Worm (Caenorhabditis elegans) whole organism, young adult: ENCODE results near the gene Y48A6B.3.

Source experiments
- B0019.2 ChIP-seq: fragments of 200-800 bp; sonication (Bioruptor generic); conservative IDR thresholded peaks from 2 replicates; pipeline ENCODE4 v1.3.6; 2022; ENCODE audit warnings: missing genetic modification reagents, missing genetic modification characterization, missing compliant biosample characterization
- C17E4.6 ChIP-seq: fragments of 200-800 bp; sonication (Bioruptor generic); IDR thresholded peaks from 2 replicates; pipeline ENCODE4 v1.3.6; 2022; ENCODE audit warnings: missing genetic modification reagents, missing genetic modification characterization, missing compliant biosample characterization
- F10E7.11 ChIP-seq: sonication (generic microtip); optimal IDR thresholded peaks from 2 replicates; lab custom pipeline; 2017; ENCODE audit warnings: mild to moderate bottlenecking, missing genetic modification characterization, moderate library complexity, missing compliant biosample characterization
- F23B12.7 ChIP-seq: sonication (generic microtip); optimal IDR thresholded peaks from 2 replicates; lab custom pipeline; 2017; ENCODE audit warnings: missing genetic modification characterization, mild to moderate bottlenecking, missing compliant biosample characterization, antibody characterized with exemption, moderate library complexity; ENCODE audit not compliant: insufficient read depth
- F33H1.4 ChIP-seq: fragments of 200-800 bp; sonication (Bioruptor generic); IDR thresholded peaks from 2 replicates; pipeline ENCODE4 v1.3.6; 2022; ENCODE audit warnings: missing genetic modification reagents, missing genetic modification characterization, missing compliant biosample characterization
- K11D2.4 ChIP-seq: fragments of 200-800 bp; sonication (Bioruptor generic); IDR thresholded peaks from 2 replicates; pipeline ENCODE4 v1.3.6; 2022; ENCODE audit warnings: missing genetic modification reagents, missing genetic modification characterization, missing compliant biosample characterization
- K12H6.12 ChIP-seq: fragments of 200-800 bp; sonication (Bioruptor generic); optimal IDR thresholded peaks from 2 replicates; lab custom pipeline; 2018; ENCODE audit warnings: mild to moderate bottlenecking, missing genetic modification characterization, missing compliant biosample characterization
- T26A5.8 ChIP-seq: sonication (generic microtip); optimal IDR thresholded peaks from 2 replicates; lab custom pipeline; 2016; ENCODE audit warnings: missing genetic modification characterization, missing compliant biosample characterization
- Y53G8AR.9 ChIP-seq: fragments of 200-800 bp; sonication (Bioruptor generic); conservative IDR thresholded peaks from 2 replicates; pipeline ENCODE4 v1.3.6; 2022; ENCODE audit warnings: missing genetic modification reagents, missing genetic modification characterization, missing compliant biosample characterization
- Y79H2A.3 ChIP-seq: fragments of 200-800 bp; sonication (Bioruptor generic); conservative IDR thresholded peaks from 2 replicates; pipeline ENCODE4 v1.3.6; 2022; ENCODE audit warnings: missing genetic modification reagents, missing genetic modification characterization, missing compliant biosample characterization
- attf-6 ChIP-seq: fragments of 200-800 bp; sonication (Bioruptor generic); IDR thresholded peaks from 2 replicates; pipeline ENCODE4 v1.3.6; 2022; ENCODE audit warnings: missing genetic modification reagents, missing genetic modification characterization, missing compliant biosample characterization
- bed-1 ChIP-seq: fragments of 200-800 bp; sonication (Bioruptor generic); IDR thresholded peaks from 2 replicates; pipeline ENCODE4 v1.3.6; 2022; ENCODE audit warnings: missing genetic modification reagents, missing genetic modification characterization, missing compliant biosample characterization
- bed-2 ChIP-seq: fragments of 200-800 bp; sonication (Bioruptor generic); IDR thresholded peaks from 2 replicates; pipeline ENCODE4 v1.3.6; 2022; ENCODE audit warnings: missing genetic modification reagents, missing genetic modification characterization, missing compliant biosample characterization
- cebp-1 ChIP-seq, 2 experiments: fragments of 200-800 bp in 1 of 2; sonication (Bioruptor generic) in 1 of 2; sonication (generic microtip) in 1 of 2; IDR thresholded peaks in 1 of 2; optimal IDR thresholded peaks in 1 of 2; 2 replicates each; pipeline versions ENCODE4 v1.3.6 to Lab custom; 2017 to 2022; ENCODE audit warnings: missing compliant biosample characterization in 2 of 2, missing genetic modification characterization in 2 of 2, mild to moderate bottlenecking in 1 of 2, missing genetic modification reagents in 1 of 2, moderate library complexity in 1 of 2
- cebp-2 ChIP-seq: fragments of 200-800 bp; sonication (Bioruptor generic); IDR thresholded peaks from 2 replicates; pipeline ENCODE4 v1.3.6; 2022; ENCODE audit warnings: missing genetic modification characterization, missing compliant biosample characterization
- ceh-100 ChIP-seq: fragments of 200-800 bp; sonication (Bioruptor generic); IDR thresholded peaks from 2 replicates; pipeline ENCODE4 v1.3.6; 2022; ENCODE audit warnings: missing genetic modification reagents, missing genetic modification characterization, missing compliant biosample characterization
- ceh-58 ChIP-seq: fragments of 200-800 bp; sonication (Bioruptor generic); IDR thresholded peaks from 2 replicates; pipeline ENCODE4 v1.3.6; 2022; ENCODE audit warnings: missing genetic modification characterization, missing compliant biosample characterization
- ceh-91 ChIP-seq: fragments of 200-800 bp; sonication (Bioruptor generic); IDR thresholded peaks from 2 replicates; pipeline ENCODE4 v1.3.6; 2022; ENCODE audit warnings: missing genetic modification reagents, missing genetic modification characterization, missing compliant biosample characterization
- chd-7 ChIP-seq: sonication (generic microtip); optimal IDR thresholded peaks from 2 replicates; lab custom pipeline; 2016; ENCODE audit warnings: mild to moderate bottlenecking, missing genetic modification characterization, moderate library complexity, missing compliant biosample characterization
- die-1 ChIP-seq: sonication (generic microtip); optimal IDR thresholded peaks from 2 replicates; lab custom pipeline; 2016; ENCODE audit warnings: missing genotype, mild to moderate bottlenecking, missing genetic modification characterization, missing compliant biosample characterization
- dox-1 ChIP-seq: fragments of 200-800 bp; sonication (Bioruptor generic); IDR thresholded peaks from 2 replicates; pipeline ENCODE4 v1.3.6; 2022; ENCODE audit warnings: missing genetic modification reagents, missing genetic modification characterization, missing compliant biosample characterization
- dpff-1 ChIP-seq: sonication (generic microtip); optimal IDR thresholded peaks from 2 replicates; lab custom pipeline; 2017; ENCODE audit warnings: mild to moderate bottlenecking, missing genetic modification characterization, missing compliant biosample characterization
- dpl-1 ChIP-seq: fragments of 150-350 bp; optimal IDR thresholded peaks from 2 replicates; lab custom pipeline; 2014; ENCODE audit warnings: missing biosample characterization, missing genetic modification reagents, missing genetic modification characterization
- ekl-4 ChIP-seq: fragments of 200-800 bp; sonication (Bioruptor generic); IDR thresholded peaks from 2 replicates; pipeline ENCODE4 v1.3.6; 2022; ENCODE audit warnings: missing genetic modification reagents, missing genetic modification characterization, missing compliant biosample characterization
- hlh-26 ChIP-seq: fragments of 200-800 bp; sonication (Bioruptor generic); conservative IDR thresholded peaks from 2 replicates; pipeline ENCODE4 v1.3.6; 2022; ENCODE audit warnings: missing genetic modification reagents, missing genetic modification characterization, missing compliant biosample characterization
- hrde-1 ChIP-seq: sonication (generic microtip); optimal IDR thresholded peaks from 2 replicates; lab custom pipeline; 2016; ENCODE audit warnings: missing genetic modification characterization, mild to moderate bottlenecking, missing compliant biosample characterization, moderate library complexity, missing genotype, missing genetic modification reagents, borderline replicate concordance
- hsf-1 ChIP-seq: fragments of 200-800 bp; sonication (Bioruptor generic); IDR thresholded peaks from 2 replicates; pipeline ENCODE4 v1.3.6; 2022; ENCODE audit warnings: missing genetic modification reagents, missing genetic modification characterization, missing compliant biosample characterization
- lag-1 ChIP-seq: fragments of 200-800 bp; sonication (Bioruptor generic); IDR thresholded peaks from 2 replicates; pipeline ENCODE4 v1.3.6; 2022; ENCODE audit warnings: missing genetic modification reagents, missing genetic modification characterization, missing compliant biosample characterization
- lin-26 ChIP-seq: fragments of 200-800 bp; sonication (Bioruptor generic); IDR thresholded peaks from 2 replicates; pipeline ENCODE4 v1.3.6; 2022; ENCODE audit warnings: missing genetic modification reagents, missing genetic modification characterization, missing compliant biosample characterization
- lsy-27 ChIP-seq: sonication (generic microtip); optimal IDR thresholded peaks from 2 replicates; lab custom pipeline; 2017; ENCODE audit warnings: missing genetic modification characterization, mild to moderate bottlenecking, missing compliant biosample characterization, antibody characterized with exemption, missing genotype, borderline replicate concordance; ENCODE audit not compliant: insufficient read depth
- nhr-120 ChIP-seq: fragments of 200-800 bp; sonication (Bioruptor generic); IDR thresholded peaks from 2 replicates; pipeline ENCODE4 v1.3.6; 2022; ENCODE audit warnings: missing genetic modification characterization, missing compliant biosample characterization
- nhr-80 ChIP-seq: sonication (generic microtip); optimal IDR thresholded peaks from 2 replicates; lab custom pipeline; 2016; ENCODE audit warnings: missing genetic modification characterization, missing compliant biosample characterization
- pbrm-1 ChIP-seq: fragments of 200-800 bp; sonication (Bioruptor generic); IDR thresholded peaks from 2 replicates; pipeline ENCODE4 v1.3.6; 2022; ENCODE audit warnings: missing genetic modification reagents, missing genetic modification characterization, missing compliant biosample characterization
- pha-4 ChIP-seq: fragments of 150-350 bp; sonication (generic microtip); optimal IDR thresholded peaks from 2 replicates; lab custom pipeline; 2014; ENCODE audit warnings: missing biosample characterization, missing genetic modification reagents, missing genetic modification characterization
- rcor-1 ChIP-seq: fragments of 200-800 bp; sonication (Bioruptor generic); IDR thresholded peaks from 2 replicates; pipeline ENCODE4 v1.3.6; 2022; ENCODE audit warnings: missing genetic modification reagents, missing genetic modification characterization, missing compliant biosample characterization
- rec-8 ChIP-seq, 2 experiments: sonication (generic microtip); optimal IDR thresholded peaks; 2 replicates each; lab custom pipeline; 2016; ENCODE audit warnings: mild to moderate bottlenecking in 2 of 2, missing genetic modification characterization in 2 of 2, missing genetic modification reagents in 2 of 2, missing genotype in 2 of 2, missing biosample characterization in 1 of 2, missing compliant biosample characterization in 1 of 2, moderate library complexity in 1 of 2
- snpc-1.1 ChIP-seq: sonication (generic microtip); optimal IDR thresholded peaks from 2 replicates; lab custom pipeline; 2017; ENCODE audit warnings: missing genetic modification characterization, mild to moderate bottlenecking, missing compliant biosample characterization, antibody characterized with exemption, moderate library complexity, missing genotype, missing genetic modification reagents; ENCODE audit not compliant: insufficient read depth
- sptf-2 ChIP-seq: fragments of 200-800 bp; sonication (Bioruptor generic); optimal IDR thresholded peaks from 2 replicates; lab custom pipeline; 2018; ENCODE audit warnings: mild to moderate bottlenecking, missing genetic modification characterization, missing compliant biosample characterization
- tbx-9 ChIP-seq: sonication (generic microtip); optimal IDR thresholded peaks from 2 replicates; lab custom pipeline; 2016; ENCODE audit warnings: borderline replicate concordance, missing genetic modification characterization, inconsistent platforms, missing compliant biosample characterization
- tlf-1 ChIP-seq: fragments of 200-800 bp; sonication (Bioruptor generic); optimal IDR thresholded peaks from 2 replicates; lab custom pipeline; 2018; ENCODE audit warnings: mild to moderate bottlenecking, missing genetic modification characterization, missing compliant biosample characterization
- unc-130 ChIP-seq: sonication (generic microtip); optimal IDR thresholded peaks from 2 replicates; lab custom pipeline; 2016; ENCODE audit warnings: missing genetic modification reagents, missing genetic modification characterization, missing compliant biosample characterization
- unc-62 ChIP-seq: fragments of 150-350 bp; optimal IDR thresholded peaks from 2 replicates; lab custom pipeline; 2014; ENCODE audit warnings: missing biosample characterization, missing genetic modification reagents, missing genetic modification characterization
- ztf-22 ChIP-seq: fragments of 200-800 bp; sonication (Bioruptor generic); optimal IDR thresholded peaks from 2 replicates; lab custom pipeline; 2018; ENCODE audit warnings: mild to moderate bottlenecking, missing genetic modification characterization, moderate library complexity, missing compliant biosample characterization
- ztf-25 ChIP-seq: fragments of 200-800 bp; sonication (Bioruptor generic); IDR thresholded peaks from 2 replicates; pipeline ENCODE4 v1.3.6; 2022; ENCODE audit warnings: missing genetic modification reagents, missing genetic modification characterization, missing compliant biosample characterization
- ztf-26 ChIP-seq: sonication (generic microtip); optimal IDR thresholded peaks from 2 replicates; lab custom pipeline; 2017; ENCODE audit warnings: missing genetic modification characterization, missing compliant biosample characterization
- ztf-3 ChIP-seq: fragments of 200-800 bp; sonication (Bioruptor generic); optimal IDR thresholded peaks from 2 replicates; lab custom pipeline; 2018; ENCODE audit warnings: mild to moderate bottlenecking, missing genetic modification characterization, missing compliant biosample characterization

Y48A6B.3 gene

ce11 chrIII:11007552-11008272, at the start of gene Y48A6B.3, which contains the start of gene fipr-17 (continued):
- peak; percentile 42; the same call in 1 of the 2 replicates for TF ChIP-seq ceh-91 (GFP tag; lab: Robert Waterston, UW)
- peak; percentile 93 for TF ChIP-seq F23B12.7
- TF ChIP-seq dpl-1, result peak; percentile 91
- no peak for TF ChIP-seq ztf-25 (GFP tag; lab: Robert Waterston, UW)
- TF ChIP-seq nhr-80, result no peak
- TF ChIP-seq ztf-26 (tag; lab: Kevin White, UChicago), result no peak
- TF ChIP-seq lin-26 (GFP tag; lab: Robert Waterston, UW), result no peak
- TF ChIP-seq chd-7, result no peak
- TF ChIP-seq bed-1, result no peak
- TF ChIP-seq C17E4.6 (GFP tag; lab: Robert Waterston, UW), result no peak
- no peak for TF ChIP-seq nhr-120 (GFP tag; lab: Robert Waterston, UW)
- no peak for TF ChIP-seq ceh-58
- TF ChIP-seq ztf-3 (GFP tag; lab: Kevin White, UChicago), result no peak
- TF ChIP-seq die-1, result no peak
- 0 out of 2 replicates have a peak, but pooled peaks have one; percentile 16 for TF ChIP-seq attf-6 (GFP tag; lab: Robert Waterston, UW)
- peak; percentile 86 for TF ChIP-seq dox-1 (GFP tag; lab: Robert Waterston, UW)
- TF ChIP-seq rec-8 (tag; optimal IDR thresholded peaks at IDR 0.05; lab: Kevin White, UChicago), result no peak
- TF ChIP-seq tbx-9 (tag; lab: Kevin White, UChicago), result no peak
- TF ChIP-seq dpff-1 (tag; lab: Kevin White, UChicago), result no peak
- TF ChIP-seq hlh-26, result no peak
- peak; percentile 76 for TF ChIP-seq F33H1.4 (GFP tag; lab: Robert Waterston, UW)
- peak; percentile 78 for TF ChIP-seq B0019.2 (GFP tag; lab: Robert Waterston, UW)
- TF ChIP-seq Y79H2A.3 (GFP tag; lab: Robert Waterston, UW), result no peak
- peak; percentile 58 for TF ChIP-seq snpc-1.1 (tag; lab: Kevin White, UChicago)
- TF ChIP-seq ekl-4, result peak; percentile 52; the same call in 1 of the 2 replicates
- TF ChIP-seq unc-130 (GFP tag; lab: Kevin White, UChicago), result no peak
- TF ChIP-seq K11D2.4 (GFP tag; lab: Robert Waterston, UW), result no peak
- no peak for TF ChIP-seq ztf-22 (GFP tag; lab: Kevin White, UChicago)
- TF ChIP-seq pha-4, result peak; percentile 62
- TF ChIP-seq lag-1 (GFP tag; lab: Robert Waterston, UW), result no peak
- peak; percentile 65; the same call in 1 of the 2 replicates for TF ChIP-seq hsf-1 (GFP tag; lab: Robert Waterston, UW)
- peak; percentile 56 for TF ChIP-seq rcor-1 (GFP tag; lab: Robert Waterston, UW)
- TF ChIP-seq hrde-1 (tag; lab: Kevin White, UChicago), result no peak
- TF ChIP-seq cebp-1 (GFP tag; IDR thresholded peaks at IDR 0.05; lab: Robert Waterston, UW), result no peak
- TF ChIP-seq cebp-1 (tag; optimal IDR thresholded peaks at IDR 0.05; lab: Kevin White, UChicago), result peak; percentile 62
- TF ChIP-seq lsy-27 (tag; lab: Kevin White, UChicago), result no peak
- TF ChIP-seq ceh-100, result peak; percentile 82
- no peak for TF ChIP-seq cebp-2 (GFP tag; lab: Robert Waterston, UW)
- no peak for TF ChIP-seq T26A5.8 (tag; lab: Kevin White, UChicago)
- TF ChIP-seq K12H6.12 (tag; lab: Kevin White, UChicago), result no peak
- TF ChIP-seq unc-62 (GFP tag; lab: Kevin White, UChicago), result no peak
- no peak for TF ChIP-seq bed-2 (GFP tag; lab: Robert Waterston, UW)
- no peak for TF ChIP-seq sptf-2 (GFP tag; lab: Kevin White, UChicago)
- TF ChIP-seq F10E7.11, result no peak
- no peak for TF ChIP-seq tlf-1 (GFP tag; lab: Kevin White, UChicago)
- TF ChIP-seq pbrm-1 (GFP tag; lab: Robert Waterston, UW), result peak; percentile 46; the same call in 1 of the 2 replicates
- TF ChIP-seq Y53G8AR.9 (GFP tag; lab: Robert Waterston, UW), result peak; percentile 50; the same call in 1 of the 2 replicates
